Worm (Caenorhabditis elegans) whole organism, L2 larva: ENCODE results near the gene egg-3.

ENCODE experiments used
- lin-39 ChIP-seq: fragments of 150-350 bp; optimal IDR thresholded peaks from 2 replicates; lab custom pipeline; 2014; ENCODE audit warnings: missing biosample characterization, missing genetic modification reagents, missing genetic modification characterization
- nhr-25 ChIP-seq: fragments of 150-350 bp; sonication (generic microtip); optimal IDR thresholded peaks from 3 replicates; lab custom pipeline; 2014; ENCODE audit warnings: missing biosample characterization, missing genetic modification characterization
- unc-39 ChIP-seq: fragments of 150-350 bp; optimal IDR thresholded peaks from 2 replicates; lab custom pipeline; 2014; ENCODE audit warnings: missing biosample characterization, missing genetic modification characterization

ce11 chrII:10873631-10874030, 10.6 kb downstream of the egg-3 start, which contains the start of gene orc-2:
- TF ChIP-seq unc-39 (tag; lab: Kevin White, UChicago) (no peak), lin-39 (tag; lab: Kevin White, UChicago) (no peak), nhr-25 (tag; lab: Kevin White, UChicago) (no peak)
